Worm (Caenorhabditis elegans) whole organism, midembryonic: ENCODE data around the gene R08C7.8.

Experiments used
- cog-1 ChIP-seq: sonication (generic microtip); optimal IDR thresholded peaks from 2 replicates; lab custom pipeline; 2016; ENCODE audit warnings: missing genetic modification characterization, missing compliant biosample characterization
- ref-1 ChIP-seq: fragments of 200-800 bp; sonication (Bioruptor generic); conservative IDR thresholded peaks from 2 replicates; pipeline ENCODE4 v1.3.6; 2022; ENCODE audit warnings: missing genetic modification reagents, missing genetic modification characterization, missing compliant biosample characterization

DNA sequence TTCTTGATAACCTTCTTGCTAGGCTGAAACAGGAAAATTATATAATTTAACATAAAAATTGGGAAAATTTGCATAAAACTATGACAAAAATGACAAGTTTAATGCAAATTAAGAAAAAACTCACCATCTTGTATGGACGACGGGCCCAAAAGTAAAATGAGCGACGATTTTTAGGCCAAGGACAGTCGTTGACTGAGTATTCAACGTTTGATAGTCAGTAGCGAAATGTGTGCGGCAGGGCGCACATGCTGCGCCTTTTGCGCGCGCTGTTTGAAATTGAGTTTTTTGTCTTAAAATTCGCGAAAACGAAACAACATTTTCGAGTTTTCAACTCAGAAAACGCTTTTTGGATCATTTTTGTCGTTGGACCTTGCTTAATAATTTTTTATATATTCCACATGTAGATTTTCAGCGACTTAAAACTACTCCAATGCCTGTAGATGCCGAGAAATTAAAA is 43.9 kb downstream of the R08C7.8 start, which contains the start of the genes rpl-7A and set-21:
- no peak for TF ChIP-seq ref-1 (GFP tag; lab: Robert Waterston, UW)
- peak; percentile 67 for TF ChIP-seq cog-1 (tag; lab: Kevin White, UChicago)
